Worm (Caenorhabditis elegans): Measurements from ENCODE around the gene W06G6.9.

The W06G6.9 gene

DNA sequence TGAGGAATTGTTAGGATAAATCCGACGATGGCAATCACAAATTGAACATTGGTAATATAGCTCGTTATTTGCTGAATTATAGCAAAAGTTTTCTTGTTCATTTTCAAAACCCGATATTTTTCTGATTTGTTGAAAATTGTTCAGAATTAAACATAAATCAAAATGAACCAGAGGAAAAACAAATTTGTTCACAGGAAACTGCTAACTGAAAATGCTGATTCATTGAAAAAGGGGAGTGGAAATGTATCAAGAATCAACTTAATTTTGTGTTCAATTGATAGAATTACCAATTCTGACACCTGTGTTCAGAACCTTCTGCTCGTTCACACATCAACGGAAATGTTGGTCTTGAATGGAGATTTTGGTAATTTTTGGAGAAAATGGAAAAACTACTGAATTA is 2.7 kb downstream of the W06G6.9 start, which contains the start of gene srw-77:
srw-77 (minus strand) TSS at position 101 of the 400 bp plus-strand sequence.
- TF ChIP-seq fkh-6 (tag; optimal IDR thresholded peaks at IDR 0.05): no peak
- TF ChIP-seq sox-4 (tag; optimal IDR thresholded peaks at IDR 0.05): no peak
- TF ChIP-seq fkh-10 (GFP tag; optimal IDR thresholded peaks at IDR 0.05): no peak
- TF ChIP-seq ama-1 (optimal IDR thresholded peaks at IDR 0.05): no peak
- TF ChIP-seq hlh-13 (GFP tag; optimal IDR thresholded peaks at IDR 0.05): no peak
- TF ChIP-seq odd-2 (tag; optimal IDR thresholded peaks at IDR 0.05): no peak
- no peak for TF ChIP-seq nhr-11 (tag; optimal IDR thresholded peaks at IDR 0.05)
- no peak for TF ChIP-seq fax-1 (tag; optimal IDR thresholded peaks at IDR 0.05)
- no peak for TF ChIP-seq gmeb-2 (tag; optimal IDR thresholded peaks at IDR 0.05)
- TF ChIP-seq ceh-22 (tag; optimal IDR thresholded peaks at IDR 0.05): no peak
- no peak for TF ChIP-seq ceh-48 (tag; optimal IDR thresholded peaks at IDR 0.05)

DNA sequence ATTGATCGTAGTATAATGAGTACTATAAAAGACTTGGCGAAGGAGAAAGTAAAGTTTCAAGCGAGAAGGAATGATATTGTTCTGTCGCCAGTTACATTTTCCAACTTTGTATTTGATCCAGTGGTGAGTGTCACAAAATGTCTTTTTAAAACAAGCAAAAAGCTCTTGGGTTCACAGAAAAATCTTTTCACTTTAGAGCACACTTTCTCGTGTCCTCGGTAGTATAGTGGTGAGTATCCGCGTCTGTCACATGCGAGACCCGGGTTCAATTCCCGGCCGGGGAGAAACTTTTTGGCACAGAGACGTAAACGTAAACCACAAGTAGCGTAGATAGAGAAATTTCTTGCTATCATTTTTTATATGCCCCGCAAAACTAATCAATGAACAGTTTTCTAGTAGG is 5.9 kb downstream of the W06G6.9 start:
- no peak for TF ChIP-seq che-1 (tag; optimal IDR thresholded peaks at IDR 0.05)
- no peak for TF ChIP-seq unc-86 (tag; optimal IDR thresholded peaks at IDR 0.05)
- TF ChIP-seq pag-3 (tag; optimal IDR thresholded peaks at IDR 0.05; ENCODE audit: borderline replicate concordance): no peak
- TF ChIP-seq ceh-9 (tag; optimal IDR thresholded peaks at IDR 0.05): no peak
- no peak for TF ChIP-seq K09A11.1 (tag; optimal IDR thresholded peaks at IDR 0.05; ENCODE audit: insufficient read depth)

- no peak for TF ChIP-seq pax-1 (tag; optimal IDR thresholded peaks at IDR 0.05)
- TF ChIP-seq pqm-1 (tag; optimal IDR thresholded peaks at IDR 0.05): no peak
- TF ChIP-seq nfya-1 (tag; optimal IDR thresholded peaks at IDR 0.05): no peak
- TF ChIP-seq ceh-19 (GFP tag; optimal IDR thresholded peaks at IDR 0.05): no peak
- no peak for TF ChIP-seq pros-1 (tag; optimal IDR thresholded peaks at IDR 0.05)
- no peak for TF ChIP-seq hlh-13 (GFP tag; optimal IDR thresholded peaks at IDR 0.05)
- no peak for TF ChIP-seq ceh-30 (tag; optimal IDR thresholded peaks at IDR 0.05)
- TF ChIP-seq ceh-6 (GFP tag; optimal IDR thresholded peaks at IDR 0.05): no peak
- TF ChIP-seq ref-2 (tag; optimal IDR thresholded peaks at IDR 0.05): no peak
- TF ChIP-seq ceh-45 (GFP tag; IDR thresholded peaks at IDR 0.05): no peak
- TF ChIP-seq K09A11.1 (tag; optimal IDR thresholded peaks at IDR 0.05; ENCODE audit: insufficient read depth): no peak
These were observed 8.1 kb downstream of the W06G6.9 start, which contains the start of gene srw-76 for ce11 chrV:16638204-16638603. Gene srw-76 (minus strand): TSS chrV:16638304.

- TF ChIP-seq elt-2 (tag; optimal IDR thresholded peaks at IDR 0.05): peak; percentile 76
- TF ChIP-seq ceh-9 (tag; optimal IDR thresholded peaks at IDR 0.05): no peak
These were observed 10.4 kb downstream of the W06G6.9 start, which contains the start of gene mltn-11 for ce11 chrV:16635911-16636310. Gene mltn-11 (plus strand): TSS chrV:16636186.

DNA sequence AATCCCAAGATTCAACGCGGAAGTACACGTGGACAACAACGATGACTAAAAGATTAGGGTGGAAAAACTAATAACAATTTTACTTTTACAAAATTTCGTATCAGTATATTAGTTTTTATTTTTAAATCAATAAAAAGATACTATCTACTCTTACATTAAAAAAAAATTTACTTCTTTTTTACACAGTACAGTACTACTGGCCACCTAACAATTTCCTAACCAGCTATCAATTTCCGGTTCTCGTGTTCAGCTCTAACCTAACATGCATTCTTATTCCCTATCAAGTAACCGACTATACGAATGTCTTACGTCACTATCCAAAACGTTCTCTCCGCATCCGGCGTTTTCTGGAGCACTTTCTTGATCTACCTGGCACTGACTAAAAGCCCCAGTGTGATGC is 16.7 kb downstream of the W06G6.9 start, which contains the start of gene srd-21:
srd-21 (plus strand) TSS at position 301 of the 400 bp plus-strand sequence.
- TF ChIP-seq pros-1 (tag; optimal IDR thresholded peaks at IDR 0.05) (no peak), nfya-1 (tag; optimal IDR thresholded peaks at IDR 0.05) (no peak)

DNA sequence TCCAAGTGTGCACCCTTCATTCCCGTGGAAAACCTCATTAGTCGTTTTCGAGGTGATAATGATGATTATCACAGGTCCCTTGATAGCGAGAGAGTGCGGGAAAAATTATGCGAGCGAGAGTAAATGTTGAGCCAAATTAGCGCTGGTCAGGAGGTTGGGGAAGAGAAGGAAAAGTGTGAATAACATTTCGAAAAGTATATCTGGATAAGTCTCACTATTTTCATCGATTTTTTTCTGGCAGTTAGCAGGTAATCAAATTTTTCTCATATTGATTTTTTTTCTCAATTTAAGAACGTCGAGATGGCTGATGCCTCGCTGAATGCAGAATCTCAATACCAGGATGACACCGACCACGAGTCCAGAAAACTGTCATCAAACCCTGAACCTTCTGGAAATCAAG is 17.3 kb downstream of the W06G6.9 start, which contains the start of gene W06G6.2:
W06G6.2 (plus strand) TSS at position 301 of the 400 bp plus-strand sequence.
- TF ChIP-seq npax-4 (tag; optimal IDR thresholded peaks at IDR 0.05) (no peak), sdc-2 (tag; optimal IDR thresholded peaks at IDR 0.05) (peak; percentile 62), che-1 (tag; optimal IDR thresholded peaks at IDR 0.05) (no peak)

- TF ChIP-seq pqm-1 (tag; optimal IDR thresholded peaks at IDR 0.05): no peak
- TF ChIP-seq elt-2 (tag; optimal IDR thresholded peaks at IDR 0.05): peak; percentile 32
These were observed 18.3 kb downstream of the W06G6.9 start, which contains the start of gene oac-53 for ce11 chrV:16627962-16628361. Gene oac-53 (minus strand): TSS chrV:16627970.

Measured in whole organism, late embryonic.